Fruit fly (Drosophila melanogaster): ENCODE data around the gene SdhAL.

Gene SdhAL

dm6 chr3L:11949539-11949938 is 25.0 kb upstream of the SdhAL start, which contains the start of gene CG17826:
Gene CG17826 (plus strand): TSS chr3L:11949839.
- TF ChIP-seq CG32121 (GFP tag; IDR thresholded peaks at IDR 0.05) (no peak), CG8159 (tag; optimal IDR thresholded peaks at IDR 0.05) (no peak), CG13204 (GFP tag; optimal IDR thresholded peaks at IDR 0.05) (no peak), CG10348 (GFP tag; IDR thresholded peaks at IDR 0.05) (no peak), gl (tag; optimal IDR thresholded peaks at IDR 0.05) (no peak), D1 (tag; optimal IDR thresholded peaks at IDR 0.05) (no peak), rn (GFP tag; IDR thresholded peaks at IDR 0.05) (no peak), Snoo (tag; optimal IDR thresholded peaks at IDR 0.05) (no peak), CG14655 (GFP tag; optimal IDR thresholded peaks at IDR 0.05) (no peak), CG34367 (tag; optimal IDR thresholded peaks at IDR 0.05) (no peak), CG4496 (GFP tag; IDR thresholded peaks at IDR 0.05) (no peak), CG12605 (GFP tag; IDR thresholded peaks at IDR 0.05) (no peak), Pif1A (GFP tag; optimal IDR thresholded peaks at IDR 0.05) (no peak), fd96Ca (GFP tag; IDR thresholded peaks at IDR 0.05) (no peak), Ets98B (GFP tag; IDR thresholded peaks at IDR 0.05) (no peak), CG9948 (tag; optimal IDR thresholded peaks at IDR 0.05) (no peak)

dm6 chr3L:11947357-11947756 is 22.8 kb upstream of the SdhAL start, which contains the start of gene CG7252:
Gene CG7252 (plus strand): TSS chr3L:11947675.
- TF ChIP-seq CG14655 (GFP tag; optimal IDR thresholded peaks at IDR 0.05), result no peak
- no peak for TF ChIP-seq CG8159 (tag; optimal IDR thresholded peaks at IDR 0.05)
- TF ChIP-seq CG34367 (tag; optimal IDR thresholded peaks at IDR 0.05), result no peak
- TF ChIP-seq D1 (tag; optimal IDR thresholded peaks at IDR 0.05), result no peak
- TF ChIP-seq CG4496 (GFP tag; IDR thresholded peaks at IDR 0.05), result no peak
- TF ChIP-seq Pif1B (GFP tag; optimal IDR thresholded peaks at IDR 0.05), result no peak
- no peak for TF ChIP-seq CG9948 (tag; optimal IDR thresholded peaks at IDR 0.05)
- TF ChIP-seq gl (tag; optimal IDR thresholded peaks at IDR 0.05), result no peak
- TF ChIP-seq Ets98B (GFP tag; IDR thresholded peaks at IDR 0.05), result no peak
- TF ChIP-seq rn (GFP tag; IDR thresholded peaks at IDR 0.05), result no peak
- TF ChIP-seq EcR (GFP tag; optimal IDR thresholded peaks at IDR 0.05), result no peak
- no peak for TF ChIP-seq Snoo (tag; optimal IDR thresholded peaks at IDR 0.05)
- TF ChIP-seq CG8301 (tag; optimal IDR thresholded peaks at IDR 0.05), result no peak
- TF ChIP-seq CG10348 (GFP tag; IDR thresholded peaks at IDR 0.05), result no peak

dm6 chr3L:11944752-11945151 is 20.2 kb upstream of the SdhAL start, which contains the start of gene CG5883:
Gene CG5883 (minus strand): TSS chr3L:11944852.
- TF ChIP-seq Snoo (tag; optimal IDR thresholded peaks at IDR 0.05) (no peak), CG15710 (tag; optimal IDR thresholded peaks at IDR 0.05) (no peak), CG8159 (tag; optimal IDR thresholded peaks at IDR 0.05) (no peak), Pif1B (GFP tag; optimal IDR thresholded peaks at IDR 0.05) (no peak), CG4496 (GFP tag; IDR thresholded peaks at IDR 0.05) (no peak), CG12605 (GFP tag; IDR thresholded peaks at IDR 0.05) (no peak), CG32121 (GFP tag; IDR thresholded peaks at IDR 0.05) (no peak), CG34367 (tag; optimal IDR thresholded peaks at IDR 0.05) (no peak), CG17806 (tag; optimal IDR thresholded peaks at IDR 0.05) (no peak), CG9948 (tag; optimal IDR thresholded peaks at IDR 0.05) (no peak), CG13204 (GFP tag; optimal IDR thresholded peaks at IDR 0.05) (no peak), rn (GFP tag; IDR thresholded peaks at IDR 0.05) (no peak), D1 (tag; optimal IDR thresholded peaks at IDR 0.05) (no peak), CG8301 (tag; optimal IDR thresholded peaks at IDR 0.05) (no peak), EcR (GFP tag; optimal IDR thresholded peaks at IDR 0.05) (no peak), Ets98B (GFP tag; IDR thresholded peaks at IDR 0.05) (no peak), fd96Ca (GFP tag; IDR thresholded peaks at IDR 0.05) (no peak)

- TF ChIP-seq rn (GFP tag; IDR thresholded peaks at IDR 0.05), result no peak
- TF ChIP-seq CG9948 (tag; optimal IDR thresholded peaks at IDR 0.05), result no peak
- no peak for TF ChIP-seq CG13204 (GFP tag; optimal IDR thresholded peaks at IDR 0.05)
- TF ChIP-seq CG34367 (tag; optimal IDR thresholded peaks at IDR 0.05), result no peak
- TF ChIP-seq Pif1A (GFP tag; optimal IDR thresholded peaks at IDR 0.05), result no peak
- TF ChIP-seq D1 (tag; optimal IDR thresholded peaks at IDR 0.05), result no peak
- no peak for TF ChIP-seq CG12605 (GFP tag; IDR thresholded peaks at IDR 0.05)
- TF ChIP-seq CG15710 (tag; optimal IDR thresholded peaks at IDR 0.05), result no peak
- TF ChIP-seq Snoo (tag; optimal IDR thresholded peaks at IDR 0.05), result no peak
- TF ChIP-seq Pif1B (GFP tag; optimal IDR thresholded peaks at IDR 0.05), result no peak
- TF ChIP-seq CG8159 (tag; optimal IDR thresholded peaks at IDR 0.05), result no peak
- TF ChIP-seq fd96Ca (GFP tag; IDR thresholded peaks at IDR 0.05), result no peak
- no peak for TF ChIP-seq Ets98B (GFP tag; IDR thresholded peaks at IDR 0.05)
These were observed 17.1 kb upstream of the SdhAL start, which contains the start of gene Rpt4R for dm6 chr3L:11941612-11942011. Gene Rpt4R (plus strand): TSS chr3L:11941912.

- no peak for TF ChIP-seq fd96Ca (GFP tag; IDR thresholded peaks at IDR 0.05)
- no peak for TF ChIP-seq Snoo (tag; optimal IDR thresholded peaks at IDR 0.05)
- TF ChIP-seq CG4496 (GFP tag; IDR thresholded peaks at IDR 0.05), result no peak
- no peak for TF ChIP-seq CG9948 (tag; optimal IDR thresholded peaks at IDR 0.05)
These were observed 14.2 kb upstream of the SdhAL start, which contains the start of gene CG44837 for dm6 chr3L:11938716-11939115. Gene CG44837 (minus strand): TSS chr3L:11938872.

dm6 chr3L:11937270-11937669 is 12.7 kb upstream of the SdhAL start:
- TF ChIP-seq CG4496 (GFP tag; IDR thresholded peaks at IDR 0.05) (no peak), gl (tag; optimal IDR thresholded peaks at IDR 0.05) (no peak), CG12605 (GFP tag; IDR thresholded peaks at IDR 0.05) (no peak), Snoo (tag; optimal IDR thresholded peaks at IDR 0.05) (no peak), CG13204 (GFP tag; optimal IDR thresholded peaks at IDR 0.05) (no peak), Ets98B (GFP tag; IDR thresholded peaks at IDR 0.05) (no peak)

- TF ChIP-seq Snoo (tag; optimal IDR thresholded peaks at IDR 0.05), result no peak
These were observed 7.1 kb upstream of the SdhAL start for dm6 chr3L:11931619-11932018.
